Fruit fly (Drosophila melanogaster): ENCODE measurements around the gene sws.

The sws gene

DNA sequence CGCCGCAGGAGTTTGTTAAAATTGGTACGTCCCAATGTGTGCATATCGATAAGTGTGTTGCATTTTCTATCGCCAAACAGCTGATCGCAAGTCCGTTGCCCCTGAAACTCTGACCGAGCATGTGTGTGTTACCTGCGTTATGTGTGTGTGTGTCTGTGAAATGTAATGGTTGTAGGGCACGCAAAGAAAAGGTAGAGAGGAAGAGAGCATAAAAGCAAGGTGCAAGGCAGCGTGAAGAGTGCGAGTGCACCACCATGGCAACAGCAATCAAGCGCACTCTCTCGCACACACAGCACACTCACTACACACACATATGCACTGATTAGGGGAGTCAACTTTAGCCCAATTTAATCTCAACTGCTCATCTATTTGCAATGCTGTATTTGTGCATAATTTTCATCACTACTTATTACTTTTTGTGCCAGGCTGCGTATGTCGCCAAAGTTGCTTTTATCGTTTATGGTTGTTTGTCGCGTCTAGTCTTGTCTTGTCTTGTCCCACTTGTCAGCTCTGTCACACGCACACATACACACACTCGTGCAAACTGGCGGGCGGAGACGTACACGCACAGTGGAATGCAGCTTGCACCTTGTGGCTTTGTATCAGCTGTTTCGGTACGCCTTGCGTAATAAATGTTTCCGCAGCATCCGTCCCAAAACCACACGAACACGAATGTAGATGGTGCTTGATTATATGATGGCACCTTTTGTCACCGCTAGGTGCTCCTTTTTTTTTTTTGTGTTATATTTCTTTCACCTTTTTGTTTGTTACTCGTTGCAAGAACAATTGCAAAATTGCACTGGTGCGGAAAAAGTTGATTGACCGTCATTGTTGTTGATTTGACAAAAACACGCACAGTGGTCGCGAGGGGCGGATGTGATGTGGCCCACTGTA is 30.2 kb downstream of the sws start (continued):
- TF ChIP-seq CG3919 (GFP tag; optimal IDR thresholded peaks at IDR 0.05) = peak; percentile 79
- TF ChIP-seq CG6163 (GFP tag; IDR thresholded peaks at IDR 0.05) = peak; percentile 75
- TF ChIP-seq Hr4 (GFP tag; optimal IDR thresholded peaks at IDR 0.05) = peak; percentile 88
- peak; percentile 78 for TF ChIP-seq acj6 (GFP tag; optimal IDR thresholded peaks at IDR 0.05)
- TF ChIP-seq CG6854 (GFP tag; optimal IDR thresholded peaks at IDR 0.05) = peak; percentile 26
- TF ChIP-seq CG11902 (GFP tag; optimal IDR thresholded peaks at IDR 0.05) = peak; percentile 64
- TF ChIP-seq CG9139 (GFP tag; optimal IDR thresholded peaks at IDR 0.05) = no peak
- no peak for TF ChIP-seq fkh (GFP tag; optimal IDR thresholded peaks at IDR 0.05)
- peak; percentile 67 for TF ChIP-seq CG7368 (GFP tag; optimal IDR thresholded peaks at IDR 0.05)
- TF ChIP-seq CG6808 (GFP tag; optimal IDR thresholded peaks at IDR 0.05) = peak; percentile 78
- TF ChIP-seq pdm3 (GFP tag; optimal IDR thresholded peaks at IDR 0.05) = peak; percentile 86
- TF ChIP-seq CG10631 (GFP tag; optimal IDR thresholded peaks at IDR 0.05) = peak; percentile 85
- peak; percentile 62 for TF ChIP-seq CG8319 (GFP tag; optimal IDR thresholded peaks at IDR 0.05)
- TF ChIP-seq Eip78C (GFP tag) = peak; percentile 93
- TF ChIP-seq CG1621 (tag; optimal IDR thresholded peaks at IDR 0.05) = peak; percentile 57
- TF ChIP-seq spab (GFP tag; optimal IDR thresholded peaks at IDR 0.05) = peak; percentile 72
- TF ChIP-seq eg (GFP tag; IDR thresholded peaks at IDR 0.05) = peak; percentile 81
- TF ChIP-seq Hr38 (GFP tag; optimal IDR thresholded peaks at IDR 0.05) = peak; percentile 2
- peak; percentile 87 for TF ChIP-seq CG8119 (GFP tag; IDR thresholded peaks at IDR 0.05)
- TF ChIP-seq Ets96B (tag; optimal IDR thresholded peaks at IDR 0.05) = peak; percentile 62
- peak; percentile 56 for TF ChIP-seq dsx (GFP tag; optimal IDR thresholded peaks at IDR 0.05; ENCODE audit: poor library complexity, severe bottlenecking)
- TF ChIP-seq achi (GFP tag; optimal IDR thresholded peaks at IDR 0.05) = peak; percentile 83
- TF ChIP-seq CG8632 (GFP tag; optimal IDR thresholded peaks at IDR 0.05) = peak; percentile 80
- peak; percentile 67 for TF ChIP-seq CG16779 (tag; optimal IDR thresholded peaks at IDR 0.05)
- peak; percentile 80 for TF ChIP-seq Sox15 (GFP tag; optimal IDR thresholded peaks at IDR 0.05)
- peak; percentile 85 for TF ChIP-seq cyc (GFP tag; optimal IDR thresholded peaks at IDR 0.05)
- TF ChIP-seq Sox102F (GFP tag; optimal IDR thresholded peaks at IDR 0.05) = peak; percentile 81
- peak; percentile 87 for TF ChIP-seq CG31627 (GFP tag; optimal IDR thresholded peaks at IDR 0.05)
- peak; percentile 87 for TF ChIP-seq CG6792 (GFP tag; optimal IDR thresholded peaks at IDR 0.05)
- peak; percentile 61 for TF ChIP-seq Blimp-1 (GFP tag; optimal IDR thresholded peaks at IDR 0.05)
- no peak for TF ChIP-seq Eip93F (GFP tag; optimal IDR thresholded peaks at IDR 0.05)
- TF ChIP-seq Ets21C (GFP tag; optimal IDR thresholded peaks at IDR 0.05) = peak; percentile 83
- peak; percentile 80 for TF ChIP-seq OdsH (GFP tag; optimal IDR thresholded peaks at IDR 0.05)
- TF ChIP-seq ss (GFP tag; optimal IDR thresholded peaks at IDR 0.05) = peak; percentile 64 to 75
- TF ChIP-seq vri (GFP tag; optimal IDR thresholded peaks at IDR 0.05) = peak; percentile 39
- peak; percentile 89 for TF ChIP-seq Met (GFP tag; optimal IDR thresholded peaks at IDR 0.05)
- peak; percentile 79 for TF ChIP-seq CG10669 (GFP tag; optimal IDR thresholded peaks at IDR 0.05)
- peak; percentile 83 for TF ChIP-seq fd59A (GFP tag; optimal IDR thresholded peaks at IDR 0.05)
- peak; percentile 85 for TF ChIP-seq CG15336 (GFP tag; IDR thresholded peaks at IDR 0.05)
- peak; percentile 70 for TF ChIP-seq CG3032 (tag; optimal IDR thresholded peaks at IDR 0.05)
- TF ChIP-seq CG4318 (GFP tag; optimal IDR thresholded peaks at IDR 0.05) = peak; percentile 92
- TF ChIP-seq lz (GFP tag; optimal IDR thresholded peaks at IDR 0.05) = peak; percentile 91
- TF ChIP-seq svp (GFP tag) = peak; percentile 95
- TF ChIP-seq salr (GFP tag; optimal IDR thresholded peaks at IDR 0.05) = peak; percentile 22 to 83
